Fruit fly (Drosophila melanogaster) whole organism, embryonic: Measurements from ENCODE around the gene CG14229.

Source experiments
- Bgb ChIP-seq: fragments of 200-800 bp; sonication (Bioruptor generic); IDR thresholded peaks from 2 replicates; pipeline ENCODE4 v1.3.6; 2022; ENCODE audit warnings: missing biosample characterization, missing genetic modification characterization; ENCODE audit not compliant: partially characterized antibody
- CG10209 ChIP-seq: fragments of 200-800 bp; sonication (Bioruptor generic); optimal IDR thresholded peaks from 3 replicates; lab custom pipeline; 2017; ENCODE audit warnings: missing biosample characterization, mild to moderate bottlenecking, missing genetic modification characterization, missing genetic modification reagents
- CG12299 ChIP-seq: fragments of 200-800 bp; sonication (Bioruptor generic); optimal IDR thresholded peaks from 2 replicates; lab custom pipeline; 2018; ENCODE audit warnings: missing biosample characterization, mild to moderate bottlenecking, missing genetic modification characterization
- CG1233 ChIP-seq: fragments of 200-800 bp; sonication (Bioruptor generic); optimal IDR thresholded peaks from 4 replicates; lab custom pipeline; 2018; ENCODE audit warnings: missing biosample characterization, mild to moderate bottlenecking, missing genetic modification characterization
- CG14050 ChIP-seq: fragments of 200-800 bp; sonication (Bioruptor generic); IDR thresholded peaks from 3 replicates; pipeline ENCODE4 v1.3.6; 2022; ENCODE audit warnings: missing biosample characterization, missing genetic modification characterization
- CG14710 ChIP-seq: fragments of 200-800 bp; sonication (Bioruptor generic); optimal IDR thresholded peaks from 3 replicates; lab custom pipeline; 2019; ENCODE audit warnings: missing biosample characterization, mild to moderate bottlenecking, missing genetic modification characterization, moderate library complexity
- CG16813 ChIP-seq: fragments of 200-800 bp; sonication (Bioruptor generic); IDR thresholded peaks from 3 replicates; pipeline ENCODE4 v1.3.6; 2022; ENCODE audit warnings: missing biosample characterization, missing genetic modification characterization; ENCODE audit not compliant: partially characterized antibody
- CG17186 ChIP-seq: fragments of 200-800 bp; sonication (Bioruptor generic); optimal IDR thresholded peaks from 3 replicates; lab custom pipeline; 2017; ENCODE audit warnings: missing biosample characterization, missing genetic modification reagents, missing genetic modification characterization
- CG1792 ChIP-seq: fragments of 200-800 bp; sonication (Bioruptor generic); optimal IDR thresholded peaks from 2 replicates; lab custom pipeline; 2016; ENCODE audit warnings: missing biosample characterization, missing genetic modification characterization
- CG2116 ChIP-seq: fragments of 200-800 bp; sonication (Bioruptor generic); optimal IDR thresholded peaks from 3 replicates; lab custom pipeline; 2018; ENCODE audit warnings: missing biosample characterization, mild to moderate bottlenecking, missing genetic modification characterization
- CG2889 ChIP-seq: fragments of 200-800 bp; sonication (Bioruptor generic); IDR thresholded peaks from 3 replicates; pipeline ENCODE4 v1.3.6; 2022; ENCODE audit warnings: missing biosample characterization, missing genetic modification characterization
- CG31224 ChIP-seq: fragments of 200-800 bp; sonication (Bioruptor generic); IDR thresholded peaks from 2 replicates; pipeline ENCODE4 v1.3.6; 2022; ENCODE audit warnings: missing biosample characterization, missing genetic modification characterization
- CG32532 ChIP-seq: fragments of 200-800 bp; sonication (Bioruptor generic); IDR thresholded peaks from 2 replicates; pipeline ENCODE4 v1.3.6; 2022; ENCODE audit warnings: missing biosample characterization, missing genetic modification characterization
- CG3407 ChIP-seq: fragments of 200-800 bp; sonication (Bioruptor generic); optimal IDR thresholded peaks from 2 replicates; lab custom pipeline; 2018; ENCODE audit warnings: missing biosample characterization, mild to moderate bottlenecking, missing genetic modification characterization
- CG43689 ChIP-seq: fragments of 200-800 bp; sonication (Bioruptor generic); IDR thresholded peaks from 2 replicates; pipeline ENCODE4 v1.3.6; 2022; ENCODE audit warnings: missing biosample characterization, missing genetic modification characterization
- CG5180 ChIP-seq: fragments of 200-800 bp; sonication (Bioruptor generic); optimal IDR thresholded peaks from 3 replicates; lab custom pipeline; 2017; ENCODE audit warnings: missing biosample characterization, missing genetic modification characterization, mild to moderate bottlenecking, moderate library complexity, missing genetic modification reagents
- CG6175 ChIP-seq: fragments of 200-800 bp; sonication (Bioruptor generic); IDR thresholded peaks from 3 replicates; pipeline ENCODE4 v1.3.6; 2022; ENCODE audit warnings: missing biosample characterization, missing genetic modification characterization
- CG7271 ChIP-seq: fragments of 200-800 bp; sonication (Bioruptor generic); optimal IDR thresholded peaks from 2 replicates; lab custom pipeline; 2018; ENCODE audit warnings: missing biosample characterization, mild to moderate bottlenecking, missing genetic modification characterization, moderate library complexity
- CG7928 ChIP-seq: fragments of 200-800 bp; sonication (Bioruptor generic); optimal IDR thresholded peaks from 2 replicates; lab custom pipeline; 2017; ENCODE audit warnings: missing biosample characterization, mild to moderate bottlenecking, missing genetic modification characterization
- CG9727 ChIP-seq: fragments of 200-800 bp; sonication (Bioruptor generic); optimal IDR thresholded peaks from 3 replicates; lab custom pipeline; 2017; ENCODE audit warnings: missing biosample characterization, mild to moderate bottlenecking, missing genetic modification characterization
- CG9797 ChIP-seq: fragments of 200-800 bp; sonication (Bioruptor generic); optimal IDR thresholded peaks from 3 replicates; lab custom pipeline; 2018; ENCODE audit warnings: missing biosample characterization, mild to moderate bottlenecking, missing genetic modification characterization
- Deaf1 ChIP-seq: fragments of 200-800 bp; optimal IDR thresholded peaks from 3 replicates; lab custom pipeline; 2019; ENCODE audit warnings: missing biosample characterization, mild to moderate bottlenecking, missing genetic modification characterization, moderate library complexity
- Dll ChIP-seq: fragments of 200-800 bp; sonication (Bioruptor generic); IDR thresholded peaks from 4 replicates; pipeline ENCODE4 v1.3.6; 2022; ENCODE audit warnings: missing biosample characterization, missing genetic modification characterization; ENCODE audit not compliant: partially characterized antibody
- ERR ChIP-seq: fragments of 200-800 bp; sonication (Bioruptor generic); optimal IDR thresholded peaks from 2 replicates; lab custom pipeline; 2016; ENCODE audit warnings: missing biosample characterization, missing genetic modification characterization
- Gsc ChIP-seq: fragments of 200-800 bp; sonication (Bioruptor generic); IDR thresholded peaks from 2 replicates; pipeline ENCODE4 v1.3.6; 2022; ENCODE audit warnings: missing biosample characterization, missing genetic modification characterization
- Gug ChIP-seq: fragments of 200-800 bp; sonication (Bioruptor generic); IDR thresholded peaks from 4 replicates; pipeline ENCODE4 v1.3.6; 2022; ENCODE audit warnings: missing biosample characterization, missing genetic modification characterization
- Hr78 ChIP-seq, 2 experiments: fragments of 200-800 bp in 1 of 2; fragments of >200 bp in 1 of 2; sonication (Bioruptor generic) in 1 of 2; optimal IDR thresholded peaks; 2 replicates each; lab custom pipeline; 2017 to 2019; ENCODE audit warnings: missing biosample characterization in 2 of 2, missing genetic modification characterization in 2 of 2, mild to moderate bottlenecking in 1 of 2, moderate library complexity in 1 of 2
- NFAT ChIP-seq: fragments of 200-800 bp; sonication (Bioruptor generic); IDR thresholded peaks from 2 replicates; pipeline ENCODE4 v1.3.6; 2022; ENCODE audit warnings: missing biosample characterization, missing genetic modification characterization
- Nf-YC ChIP-seq: fragments of 200-800 bp; optimal IDR thresholded peaks from 3 replicates; lab custom pipeline; 2019; ENCODE audit warnings: missing biosample characterization, mild to moderate bottlenecking, missing genetic modification characterization, moderate library complexity
- Trl ChIP-seq, 3 experiments: fragments of >200 bp in 2 of 3; fragments of 200-800 bp in 1 of 3; sonication (Bioruptor generic) in 1 of 3; optimal IDR thresholded peaks; 2 replicates in 1 of 3; 3 replicates in 2 of 3; lab custom pipeline; 2016 to 2017; ENCODE audit warnings: missing biosample characterization in 1 of 3, missing genetic modification characterization in 1 of 3
- YL-1 ChIP-seq: fragments of 200-800 bp; sonication (Bioruptor generic); optimal IDR thresholded peaks from 3 replicates; lab custom pipeline; 2017; ENCODE audit warnings: missing biosample characterization, mild to moderate bottlenecking, missing genetic modification characterization
- aop ChIP-seq: fragments of 200-800 bp; sonication (Bioruptor generic); IDR thresholded peaks from 2 replicates; pipeline ENCODE4 v1.3.6; 2022; ENCODE audit warnings: missing biosample characterization, missing genetic modification characterization
- bigmax ChIP-seq: fragments of 200-800 bp; sonication (Bioruptor generic); optimal IDR thresholded peaks from 2 replicates; lab custom pipeline; 2018; ENCODE audit warnings: missing biosample characterization, mild to moderate bottlenecking, missing genetic modification characterization
- cas ChIP-seq: fragments of 200-800 bp; sonication (Bioruptor generic); IDR thresholded peaks from 2 replicates; pipeline ENCODE4 v1.3.6; 2022; ENCODE audit warnings: missing biosample characterization, missing genetic modification characterization
- cg ChIP-seq: fragments of 200-800 bp; sonication (Bioruptor generic); optimal IDR thresholded peaks from 3 replicates; lab custom pipeline; 2019; ENCODE audit warnings: missing biosample characterization, mild to moderate bottlenecking, missing genetic modification characterization, moderate library complexity
- chif ChIP-seq, 2 experiments: fragments of 200-800 bp; sonication (Bioruptor generic); optimal IDR thresholded peaks; 3 replicates each; lab custom pipeline; 2016; ENCODE audit warnings: missing biosample characterization in 2 of 2, missing genetic modification characterization in 2 of 2
- cwo ChIP-seq: fragments of 200-800 bp; sonication (Bioruptor generic); optimal IDR thresholded peaks from 3 replicates; lab custom pipeline; 2017; ENCODE audit warnings: missing biosample characterization, missing genetic modification characterization, mild to moderate bottlenecking, moderate library complexity, missing genetic modification reagents
- dan ChIP-seq: fragments of 200-800 bp; sonication (Bioruptor generic); IDR thresholded peaks from 2 replicates; pipeline ENCODE4 v1.3.6; 2022; ENCODE audit warnings: missing biosample characterization, missing genetic modification characterization
- dimm ChIP-seq: fragments of 200-800 bp; sonication (Bioruptor generic); IDR thresholded peaks from 2 replicates; pipeline ENCODE4 v1.3.6; 2022; ENCODE audit warnings: missing biosample characterization, missing genetic modification characterization
- fu2 ChIP-seq: fragments of 200-800 bp; sonication (Bioruptor generic); optimal IDR thresholded peaks from 2 replicates; lab custom pipeline; 2016; ENCODE audit warnings: missing biosample characterization, missing genetic modification characterization
- gfzf ChIP-seq: fragments of 200-800 bp; sonication (Bioruptor generic); optimal IDR thresholded peaks from 2 replicates; lab custom pipeline; 2016; ENCODE audit warnings: missing biosample characterization, mild to moderate bottlenecking, missing genetic modification characterization, moderate library complexity
- gsb ChIP-seq: fragments of 200-800 bp; sonication (Bioruptor generic); IDR thresholded peaks from 2 replicates; pipeline ENCODE4 v1.3.6; 2022; ENCODE audit warnings: missing biosample characterization, missing genetic modification characterization
- h ChIP-seq: fragments of >200 bp; optimal IDR thresholded peaks from 2 replicates; lab custom pipeline; 2017
- hb ChIP-seq: fragments of 200-800 bp; sonication (Bioruptor generic); IDR thresholded peaks from 3 replicates; pipeline ENCODE4 v1.3.6; 2022; ENCODE audit warnings: missing biosample characterization, missing genetic modification characterization; ENCODE audit not compliant: partially characterized antibody
- kay ChIP-seq: fragments of 200-800 bp; sonication (Bioruptor generic); optimal IDR thresholded peaks from 2 replicates; lab custom pipeline; 2016; ENCODE audit warnings: missing biosample characterization, missing genetic modification characterization
- nerfin-2 ChIP-seq: fragments of 200-800 bp; sonication (Bioruptor generic); IDR thresholded peaks from 2 replicates; pipeline ENCODE4 v1.3.6; 2022; ENCODE audit warnings: missing biosample characterization, missing genetic modification characterization; ENCODE audit not compliant: partially characterized antibody
- otp ChIP-seq: fragments of 200-800 bp; sonication (Bioruptor generic); IDR thresholded peaks from 3 replicates; pipeline ENCODE4, ENCODE4 v1.3.6; 2022; ENCODE audit warnings: missing biosample characterization, missing genetic modification characterization
- tna ChIP-seq: fragments of 200-800 bp; sonication (Bioruptor generic); IDR thresholded peaks from 2 replicates; pipeline ENCODE4 v1.3.6; 2022; ENCODE audit warnings: missing biosample characterization, missing genetic modification characterization; ENCODE audit not compliant: partially characterized antibody

CG14229 gene

dm6 chrX:19683040-19683875 is 11.8 kb downstream of the CG14229 start, which contains the start of the genes dome and Ubqn (continued):
- TF ChIP-seq hb (GFP tag; lab: Robert Waterston, UW): peak; percentile 93
- peak; percentile 22 for TF ChIP-seq CG9727 (GFP tag; lab: Kevin White, UChicago)
- no peak for TF ChIP-seq CG1792
- TF ChIP-seq CG2889 (GFP tag; lab: Robert Waterston, UW): no peak
- no peak for TF ChIP-seq h (lab: Kevin White, UChicago)
- TF ChIP-seq nerfin-2 (GFP tag; lab: Robert Waterston, UW): peak; percentile 93
- TF ChIP-seq cas (GFP tag; lab: Robert Waterston, UW): no peak
- TF ChIP-seq chif (GFP tag; optimal IDR thresholded peaks at IDR 0.05; lab: Kevin White, UChicago): no peak
- no peak for TF ChIP-seq CG12299 (tag; lab: Kevin White, UChicago)
- TF ChIP-seq CG5180 (GFP tag; lab: Kevin White, UChicago): peak; percentile 23
- no peak for TF ChIP-seq otp (GFP tag; lab: Robert Waterston, UW)
- TF ChIP-seq Gug (GFP tag; lab: Robert Waterston, UW): no peak
- peak; percentile 93 for TF ChIP-seq Dll (GFP tag; lab: Robert Waterston, UW)
- no peak for TF ChIP-seq cwo
- TF ChIP-seq CG7928 (GFP tag; lab: Kevin White, UChicago): peak; percentile 94
- peak; percentile 98 for TF ChIP-seq CG9797 (GFP tag; lab: Kevin White, UChicago)
- no peak for TF ChIP-seq CG10209 (GFP tag; lab: Kevin White, UChicago)
- no peak for TF ChIP-seq dan (GFP tag; lab: Robert Waterston, UW)
- peak; percentile 95 for TF ChIP-seq CG16813 (GFP tag; lab: Robert Waterston, UW)
- TF ChIP-seq CG43689: no peak
- no peak for TF ChIP-seq dimm (GFP tag; lab: Robert Waterston, UW)
- no peak for TF ChIP-seq gsb (GFP tag; lab: Robert Waterston, UW)
- peak; percentile 32 for TF ChIP-seq Deaf1 (tag; lab: Kevin White, UChicago)
- TF ChIP-seq Hr78 (GFP tag; optimal IDR thresholded peaks at IDR 0.05; lab: Kevin White, UChicago): no peak
- peak; percentile 93 for TF ChIP-seq CG2116 (GFP tag; lab: Kevin White, UChicago)
- TF ChIP-seq CG31224: no peak
- TF ChIP-seq tna (GFP tag; lab: Robert Waterston, UW): peak; percentile 88; the same call in 1 of the 2 replicates
- no peak for TF ChIP-seq aop (GFP tag; lab: Robert Waterston, UW)
- peak; percentile 71 for TF ChIP-seq kay
- TF ChIP-seq CG1233: no peak
- TF ChIP-seq CG6175 (GFP tag; lab: Robert Waterston, UW): no peak
- peak; percentile 95 for TF ChIP-seq cg
- no peak for TF ChIP-seq CG3407 (GFP tag; lab: Kevin White, UChicago)
- TF ChIP-seq gfzf (GFP tag; lab: Kevin White, UChicago): peak; percentile 74
- TF ChIP-seq CG17186: peak; percentile 83
- peak; percentile 98 for TF ChIP-seq Trl (optimal IDR thresholded peaks at IDR 0.05; lab: Kevin White, UChicago)
- peak; percentile 22 for TF ChIP-seq Trl (GFP tag; optimal IDR thresholded peaks at IDR 0.05; lab: Kevin White, UChicago)
- TF ChIP-seq Nf-YC (tag; lab: Kevin White, UChicago): peak; percentile 53
- TF ChIP-seq CG32532 (GFP tag; lab: Robert Waterston, UW): peak; percentile 60; the same call in 1 of the 2 replicates
- TF ChIP-seq Gsc (GFP tag; lab: Robert Waterston, UW): no peak
- no peak for TF ChIP-seq bigmax (GFP tag; lab: Kevin White, UChicago)
- TF ChIP-seq NFAT: peak; percentile 3; the same call in 1 of the 2 replicates
- peak; percentile 61 for TF ChIP-seq YL-1 (GFP tag; lab: Kevin White, UChicago)
- TF ChIP-seq Bgb (GFP tag; lab: Robert Waterston, UW): peak; percentile 88
- TF ChIP-seq CG14710 (tag; lab: Kevin White, UChicago): peak; percentile 76
- no peak for TF ChIP-seq CG7271
- TF ChIP-seq CG14050: no peak
- no peak for TF ChIP-seq ERR
- TF ChIP-seq fu2: no peak
